Worm (Caenorhabditis elegans) whole organism, L4 larva: ENCODE measurements around the gene lsm-1.

ENCODE experiments used
- T20F7.1 ChIP-seq: fragments of 200-800 bp; sonication (Bioruptor generic); optimal IDR thresholded peaks from 2 replicates; lab custom pipeline; 2018; ENCODE audit warnings: mild to moderate bottlenecking, missing genetic modification characterization, missing compliant biosample characterization
- Y48G9A.11 ChIP-seq: fragments of 200-800 bp; sonication (Bioruptor generic); IDR thresholded peaks from 2 replicates; pipeline ENCODE4 v1.3.6; 2022; ENCODE audit warnings: missing genetic modification reagents, missing genetic modification characterization, missing compliant biosample characterization
- Y5F2A.4 ChIP-seq: fragments of 200-800 bp; sonication (Bioruptor generic); optimal IDR thresholded peaks from 2 replicates; lab custom pipeline; 2018; ENCODE audit warnings: mild to moderate bottlenecking, missing genetic modification characterization, missing compliant biosample characterization
- Y75B8A.6 ChIP-seq: fragments of 200-800 bp; sonication (Bioruptor generic); IDR thresholded peaks from 2 replicates; pipeline ENCODE4 v1.3.6; 2022; ENCODE audit warnings: missing genetic modification reagents, missing genetic modification characterization, missing compliant biosample characterization
- ZK546.5 ChIP-seq, 2 experiments: sonication (generic microtip); optimal IDR thresholded peaks; 2 replicates each; lab custom pipeline; 2017; ENCODE audit warnings: missing biosample characterization in 2 of 2, missing genetic modification characterization in 2 of 2
- aha-1 ChIP-seq: fragments of 150-350 bp; peaks from one replicate; lab custom pipeline; 2014; ENCODE audit warnings: missing biosample characterization, missing genetic modification characterization
- arid-1 ChIP-seq: fragments of 200-800 bp; sonication (Bioruptor generic); conservative IDR thresholded peaks from 2 replicates; pipeline ENCODE4 v1.3.6; 2022; ENCODE audit warnings: missing genetic modification reagents, missing genetic modification characterization, missing compliant biosample characterization
- attf-4 ChIP-seq: sonication (generic microtip); optimal IDR thresholded peaks from 3 replicates; lab custom pipeline; 2017; ENCODE audit warnings: missing biosample characterization, missing genetic modification characterization
- ceh-28 ChIP-seq: fragments of 150-350 bp; optimal IDR thresholded peaks from 2 replicates; lab custom pipeline; 2014; ENCODE audit warnings: missing biosample characterization, missing genetic modification reagents, missing genetic modification characterization
- ceh-44 ChIP-seq: fragments of 200-800 bp; sonication (Bioruptor generic); IDR thresholded peaks from 2 replicates; pipeline ENCODE4 v1.3.6; 2022; ENCODE audit warnings: missing genetic modification reagents, missing genetic modification characterization, missing compliant biosample characterization
- ces-1 ChIP-seq: fragments of 150-350 bp; sonication (generic microtip); optimal IDR thresholded peaks from 4 replicates; lab custom pipeline; 2014; ENCODE audit warnings: missing biosample characterization, missing genetic modification reagents, missing genetic modification characterization
- cey-2 ChIP-seq: sonication (generic microtip); optimal IDR thresholded peaks from 3 replicates; lab custom pipeline; 2017; ENCODE audit warnings: missing genetic modification characterization, mild to moderate bottlenecking, missing compliant biosample characterization, antibody characterized with exemption, borderline replicate concordance; ENCODE audit not compliant: insufficient read depth
- ctbp-1 ChIP-seq: fragments of 200-800 bp; sonication (Bioruptor generic); IDR thresholded peaks from 2 replicates; pipeline ENCODE4 v1.3.6; 2022; ENCODE audit warnings: missing genetic modification reagents, missing genetic modification characterization, missing compliant biosample characterization
- daf-19 ChIP-seq: fragments of 200-800 bp; sonication (Bioruptor generic); conservative IDR thresholded peaks from 2 replicates; pipeline ENCODE4 v1.3.6; 2022; ENCODE audit warnings: missing genetic modification characterization, missing compliant biosample characterization
- dmd-6 ChIP-seq: fragments of 200-800 bp; sonication (Bioruptor generic); IDR thresholded peaks from 2 replicates; pipeline ENCODE4 v1.3.6; 2022; ENCODE audit warnings: missing genetic modification reagents, missing genetic modification characterization, missing compliant biosample characterization
- egl-27 ChIP-seq: sonication (generic microtip); optimal IDR thresholded peaks from 3 replicates; lab custom pipeline; 2017; ENCODE audit warnings: missing biosample characterization, missing genetic modification reagents, missing genetic modification characterization
- egl-43 ChIP-seq: fragments of 200-800 bp; sonication (Bioruptor generic); IDR thresholded peaks from 2 replicates; pipeline ENCODE4 v1.3.6; 2022; ENCODE audit warnings: missing genetic modification reagents, missing genetic modification characterization, missing compliant biosample characterization
- fos-1 ChIP-seq: fragments of 150-350 bp; optimal IDR thresholded peaks from 2 replicates; lab custom pipeline; 2014; ENCODE audit warnings: missing biosample characterization, missing genetic modification characterization
- gei-8 ChIP-seq: fragments of 200-800 bp; sonication (Bioruptor generic); optimal IDR thresholded peaks from 2 replicates; lab custom pipeline; 2018; ENCODE audit warnings: mild to moderate bottlenecking, missing genetic modification characterization, missing compliant biosample characterization
- jun-1 ChIP-seq: fragments of 150-350 bp; optimal IDR thresholded peaks from 2 replicates; lab custom pipeline; 2014; ENCODE audit warnings: missing biosample characterization, missing genetic modification reagents, missing genetic modification characterization
- lin-13 ChIP-seq: fragments of 150-350 bp; optimal IDR thresholded peaks from 2 replicates; lab custom pipeline; 2014; ENCODE audit warnings: missing biosample characterization, missing genetic modification reagents, missing genetic modification characterization
- lin-29 ChIP-seq: fragments of 200-800 bp; sonication (Bioruptor generic); IDR thresholded peaks from 2 replicates; pipeline ENCODE4 v1.3.6; 2022; ENCODE audit warnings: missing genetic modification reagents, missing genetic modification characterization, missing compliant biosample characterization
- lin-38 ChIP-seq: fragments of 200-800 bp; sonication (Bioruptor generic); IDR thresholded peaks from 2 replicates; pipeline ENCODE4 v1.3.6; 2022; ENCODE audit warnings: missing genetic modification reagents, missing genetic modification characterization, missing compliant biosample characterization
- lsy-2 ChIP-seq, 2 experiments: fragments of 150-350 bp in 1 of 2; sonication (generic microtip) in 1 of 2; optimal IDR thresholded peaks; 2 replicates each; lab custom pipeline; 2014 to 2017; ENCODE audit warnings: missing biosample characterization in 2 of 2, missing genetic modification characterization in 2 of 2
- madf-5 ChIP-seq, 2 experiments: fragments of 200-800 bp; sonication (Bioruptor generic); IDR thresholded peaks; 2 replicates each; pipeline ENCODE4 v1.3.6; 2022; ENCODE audit warnings: missing compliant biosample characterization in 2 of 2, missing genetic modification characterization in 2 of 2
- madf-9 ChIP-seq: fragments of 200-800 bp; sonication (Bioruptor generic); conservative IDR thresholded peaks from 2 replicates; pipeline ENCODE4 v1.3.6; 2022; ENCODE audit warnings: missing genetic modification reagents, missing genetic modification characterization, missing compliant biosample characterization
- mdt-29 ChIP-seq: fragments of 200-800 bp; sonication (Bioruptor generic); IDR thresholded peaks from 2 replicates; pipeline ENCODE4 v1.3.6; 2022; ENCODE audit warnings: missing genetic modification reagents, missing genetic modification characterization, missing compliant biosample characterization
- mxl-3 ChIP-seq: fragments of 200-800 bp; sonication (Bioruptor generic); optimal IDR thresholded peaks from 2 replicates; lab custom pipeline; 2018; ENCODE audit warnings: mild to moderate bottlenecking, missing genetic modification characterization, missing compliant biosample characterization
- nhr-10 ChIP-seq: fragments of 150-350 bp; optimal IDR thresholded peaks from 2 replicates; lab custom pipeline; 2014; ENCODE audit warnings: missing biosample characterization, missing genetic modification characterization
- nhr-11 ChIP-seq: fragments of 150-350 bp; optimal IDR thresholded peaks from 2 replicates; lab custom pipeline; 2014; ENCODE audit warnings: missing biosample characterization, missing genetic modification characterization
- nhr-111 ChIP-seq: fragments of 200-800 bp; sonication (Bioruptor generic); optimal IDR thresholded peaks from 2 replicates; lab custom pipeline; 2018; ENCODE audit warnings: mild to moderate bottlenecking, missing genetic modification characterization, missing compliant biosample characterization
- nhr-237 ChIP-seq: sonication (generic microtip); optimal IDR thresholded peaks from 2 replicates; lab custom pipeline; 2017; ENCODE audit warnings: missing biosample characterization, missing genetic modification characterization
- nhr-25 ChIP-seq: sonication (generic microtip); optimal IDR thresholded peaks from 2 replicates; lab custom pipeline; 2017; ENCODE audit warnings: missing genetic modification characterization, mild to moderate bottlenecking, missing compliant biosample characterization, antibody characterized with exemption, moderate library complexity, borderline replicate concordance; ENCODE audit not compliant: insufficient read depth
- nhr-41 ChIP-seq: fragments of 200-800 bp; sonication (Bioruptor generic); IDR thresholded peaks from 2 replicates; pipeline ENCODE4 v1.3.6; 2022; ENCODE audit warnings: missing genetic modification reagents, missing genetic modification characterization, missing compliant biosample characterization
- nhr-42 ChIP-seq: fragments of 200-800 bp; sonication (Bioruptor generic); IDR thresholded peaks from 2 replicates; pipeline ENCODE4 v1.3.6; 2022; ENCODE audit warnings: missing genetic modification characterization, missing compliant biosample characterization
- nhr-76 ChIP-seq: fragments of 150-350 bp; optimal IDR thresholded peaks from 2 replicates; lab custom pipeline; 2014; ENCODE audit warnings: missing biosample characterization, missing genetic modification characterization
- nhr-77 ChIP-seq: fragments of 150-350 bp; optimal IDR thresholded peaks from 2 replicates; lab custom pipeline; 2014; ENCODE audit warnings: missing biosample characterization, missing genetic modification characterization
- php-3 ChIP-seq: fragments of 200-800 bp; sonication (Bioruptor generic); IDR thresholded peaks from 2 replicates; pipeline ENCODE4 v1.3.6; 2022; ENCODE audit warnings: missing genetic modification reagents, missing genetic modification characterization, missing compliant biosample characterization
- sdz-12 ChIP-seq: fragments of 200-800 bp; sonication (Bioruptor generic); optimal IDR thresholded peaks from 2 replicates; lab custom pipeline; 2018; ENCODE audit warnings: mild to moderate bottlenecking, missing genetic modification characterization, missing compliant biosample characterization
- set-16 ChIP-seq: fragments of 200-800 bp; sonication (Bioruptor generic); IDR thresholded peaks from 2 replicates; pipeline ENCODE4 v1.3.6; 2022; ENCODE audit warnings: missing genetic modification reagents, missing genetic modification characterization, missing compliant biosample characterization
- snpc-1.2 ChIP-seq: fragments of 200-800 bp; sonication (Bioruptor generic); IDR thresholded peaks from 2 replicates; pipeline ENCODE4 v1.3.6; 2022; ENCODE audit warnings: missing genetic modification reagents, missing genetic modification characterization, missing compliant biosample characterization
- tag-97 ChIP-seq: fragments of 200-800 bp; sonication (Bioruptor generic); IDR thresholded peaks from 2 replicates; pipeline ENCODE4 v1.3.6; 2022; ENCODE audit warnings: missing genetic modification characterization, missing compliant biosample characterization
- unc-130 ChIP-seq: sonication (generic microtip); optimal IDR thresholded peaks from 2 replicates; lab custom pipeline; 2016; ENCODE audit warnings: missing genetic modification reagents, missing genetic modification characterization, missing compliant biosample characterization
- unc-39 ChIP-seq: sonication (generic microtip); optimal IDR thresholded peaks from 2 replicates; lab custom pipeline; 2017; ENCODE audit warnings: missing biosample characterization, missing genetic modification characterization
- vab-7 ChIP-seq: fragments of 200-800 bp; sonication (Bioruptor generic); IDR thresholded peaks from 2 replicates; pipeline ENCODE4 v1.3.6; 2022; ENCODE audit warnings: missing genetic modification reagents, missing genetic modification characterization, missing compliant biosample characterization
- zfp-3 ChIP-seq: fragments of 200-800 bp; sonication (Bioruptor generic); conservative IDR thresholded peaks from 2 replicates; pipeline ENCODE4 v1.3.6; 2022; ENCODE audit warnings: missing genetic modification reagents, missing genetic modification characterization, missing compliant biosample characterization
- zip-11 ChIP-seq: fragments of 200-800 bp; sonication (Bioruptor generic); IDR thresholded peaks from 2 replicates; pipeline ENCODE4 v1.3.6; 2022; ENCODE audit warnings: missing genetic modification characterization, missing compliant biosample characterization
- zip-2 ChIP-seq: fragments of 150-350 bp; optimal IDR thresholded peaks from 2 replicates; lab custom pipeline; 2014; ENCODE audit warnings: missing biosample characterization, missing genetic modification characterization
- ztf-7 ChIP-seq: fragments of 150-350 bp; optimal IDR thresholded peaks from 2 replicates; lab custom pipeline; 2014; ENCODE audit warnings: missing biosample characterization, missing genetic modification characterization

lsm-1 gene

DNA sequence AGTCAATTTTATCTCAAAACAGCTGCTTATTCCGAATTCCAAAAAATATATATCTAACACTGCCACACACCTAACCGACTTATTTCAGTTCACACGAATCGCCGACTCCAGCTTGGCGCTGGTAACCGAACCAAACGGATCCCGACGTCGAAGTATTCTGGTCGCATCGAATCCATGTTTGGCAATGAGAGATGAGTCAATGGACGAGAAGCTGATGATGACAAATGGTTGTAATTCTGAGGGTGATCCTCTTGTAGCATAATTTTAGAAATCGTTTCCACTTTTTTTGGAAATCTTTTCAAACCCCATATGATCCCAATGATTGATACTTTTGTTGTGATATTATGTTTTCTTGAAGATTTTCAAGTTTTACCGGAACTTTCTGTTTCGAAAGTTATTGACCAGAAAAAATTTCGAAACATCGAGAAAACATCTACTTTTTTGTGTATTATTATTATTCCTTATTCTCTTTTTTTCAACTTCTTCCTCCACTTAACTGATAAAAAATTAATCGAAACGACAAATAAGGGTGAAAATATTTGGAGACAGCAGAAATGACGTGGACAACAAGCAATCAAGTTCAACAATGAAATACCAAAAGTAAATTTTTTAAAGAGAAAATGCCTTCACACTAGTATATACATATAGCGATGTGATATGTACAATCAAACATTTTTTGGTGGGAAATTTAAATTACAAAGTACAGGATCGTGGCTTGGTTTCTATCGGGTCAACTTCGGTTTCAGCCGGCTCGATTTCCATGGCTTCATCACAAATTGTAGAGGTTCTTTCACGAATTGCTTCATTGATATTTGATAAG, 23.3 kb downstream of the lsm-1 start (continued):
- TF ChIP-seq lin-38 (GFP tag; lab: Robert Waterston, UW): peak; percentile 73
- TF ChIP-seq jun-1: peak; percentile 43
- TF ChIP-seq tag-97 (GFP tag; lab: Robert Waterston, UW): no peak
- TF ChIP-seq daf-19 (GFP tag; lab: Robert Waterston, UW): no peak
- TF ChIP-seq ces-1 (GFP tag; lab: Kevin White, UChicago): no peak
- no peak for TF ChIP-seq ceh-44 (GFP tag; lab: Robert Waterston, UW)
- no peak for TF ChIP-seq egl-27 (tag; lab: Kevin White, UChicago)
- TF ChIP-seq arid-1: peak; percentile 77; the same call in 1 of the 2 replicates
- TF ChIP-seq php-3 (GFP tag; lab: Robert Waterston, UW): peak; percentile 86
- TF ChIP-seq vab-7 (GFP tag; lab: Robert Waterston, UW): no peak
- TF ChIP-seq ZK546.5 (tag; optimal IDR thresholded peaks at IDR 0.05; lab: Kevin White, UChicago): no peak
- no peak for TF ChIP-seq lin-13 (GFP tag; lab: Kevin White, UChicago)
- TF ChIP-seq T20F7.1 (GFP tag; lab: Kevin White, UChicago): peak; percentile 59
- no peak for TF ChIP-seq nhr-42 (GFP tag; lab: Robert Waterston, UW)
- peak; percentile 57 for TF ChIP-seq nhr-41
- TF ChIP-seq ztf-7 (tag; lab: Kevin White, UChicago): no peak
- TF ChIP-seq ctbp-1 (GFP tag; lab: Robert Waterston, UW): 0 out of 2 replicates have a peak, but pooled peaks have one; percentile 10
- TF ChIP-seq nhr-77 (tag; lab: Kevin White, UChicago): peak; percentile 98
- TF ChIP-seq nhr-25 (tag; lab: Kevin White, UChicago): no peak
- peak; percentile 17 for TF ChIP-seq fos-1
- no peak for TF ChIP-seq ceh-28
- no peak for TF ChIP-seq lin-29
- TF ChIP-seq mxl-3: no peak
- no peak for TF ChIP-seq nhr-76 (tag; lab: Kevin White, UChicago)
- no peak for TF ChIP-seq Y5F2A.4 (GFP tag; lab: Kevin White, UChicago)
- TF ChIP-seq zip-2 (tag; lab: Kevin White, UChicago): peak; percentile 7
- TF ChIP-seq unc-39 (tag; lab: Kevin White, UChicago): no peak
- TF ChIP-seq madf-9 (GFP tag; lab: Robert Waterston, UW): peak; percentile 56; the same call in 1 of the 2 replicates
- peak; percentile 42 for TF ChIP-seq dmd-6 (GFP tag; lab: Robert Waterston, UW)
- peak in 1 of 2 experiments; percentile 15 for TF ChIP-seq lsy-2 (tag; optimal IDR thresholded peaks at IDR 0.05; lab: Kevin White, UChicago)
- peak; percentile 71 for TF ChIP-seq nhr-10 (tag; lab: Kevin White, UChicago)
- peak; percentile 23; the same call in 1 of the 2 replicates for TF ChIP-seq Y75B8A.6 (GFP tag; lab: Robert Waterston, UW)
- TF ChIP-seq nhr-111 (GFP tag; lab: Kevin White, UChicago): no peak
- no peak for TF ChIP-seq nhr-237 (tag; lab: Kevin White, UChicago)
- no peak for TF ChIP-seq Y48G9A.11 (GFP tag; lab: Robert Waterston, UW)
- TF ChIP-seq madf-5 (GFP tag; IDR thresholded peaks at IDR 0.05; lab: Robert Waterston, UW): no peak
- TF ChIP-seq unc-130: no peak
- no peak for TF ChIP-seq sdz-12 (GFP tag; lab: Kevin White, UChicago)
- peak; percentile 36 for TF ChIP-seq gei-8 (GFP tag; lab: Kevin White, UChicago)
- TF ChIP-seq snpc-1.2 (GFP tag; lab: Robert Waterston, UW): 0 out of 2 replicates have a peak, but pooled peaks have one; percentile 31
- TF ChIP-seq mdt-29 (GFP tag; lab: Robert Waterston, UW): 0 out of 2 replicates have a peak, but pooled peaks have one; percentile 11
- TF ChIP-seq nhr-11 (tag; lab: Kevin White, UChicago): no peak
- TF ChIP-seq aha-1 (tag; lab: Kevin White, UChicago): peak; percentile 92
- TF ChIP-seq zip-11 (GFP tag; lab: Robert Waterston, UW): no peak
- TF ChIP-seq set-16 (GFP tag; lab: Robert Waterston, UW): no peak
- TF ChIP-seq egl-43 (GFP tag; lab: Robert Waterston, UW): peak; percentile 75
- TF ChIP-seq zfp-3 (GFP tag; lab: Robert Waterston, UW): peak; percentile 89; the same call in 1 of the 2 replicates
- no peak for TF ChIP-seq attf-4 (tag; lab: Kevin White, UChicago)
- TF ChIP-seq cey-2 (tag; lab: Kevin White, UChicago): no peak
